Fruit fly (Drosophila melanogaster) ovary, adult (tissue): ENCODE measurements around the gene obst-B.

Experiments
- CG17801 ChIP-seq: fragments of 200-800 bp; optimal IDR thresholded peaks from 2 replicates; lab custom pipeline; 2019; ENCODE audit warnings: missing biosample characterization, mild to moderate bottlenecking, missing genetic modification characterization, moderate library complexity; ENCODE audit not compliant: partially characterized antibody

Gene obst-B

DNA sequence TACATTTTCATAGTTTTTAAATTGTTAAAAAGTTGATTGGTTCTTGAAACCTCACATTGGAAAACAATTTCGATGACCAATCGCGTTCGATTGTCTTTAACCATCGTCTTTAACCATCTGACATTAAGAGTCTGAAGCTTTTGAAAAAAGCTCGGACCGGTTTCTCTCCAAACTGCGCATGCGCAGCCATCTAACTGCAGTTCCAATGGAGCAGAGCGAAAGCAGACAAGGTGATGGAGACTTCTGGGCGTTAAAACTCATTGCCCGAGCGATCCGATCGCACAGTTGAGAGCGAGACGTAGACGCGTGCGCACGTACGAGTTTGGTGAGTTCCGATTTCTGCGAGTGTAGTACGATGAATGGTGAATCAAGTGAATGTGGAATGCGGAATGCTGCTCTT lies at the start of gene obst-B:
Gene obst-B (plus strand): TSS at position 276 of the 400 bp plus-strand sequence.
- TF ChIP-seq CG17801 (GFP tag; lab: Kevin White, UChicago) = no peak

DNA sequence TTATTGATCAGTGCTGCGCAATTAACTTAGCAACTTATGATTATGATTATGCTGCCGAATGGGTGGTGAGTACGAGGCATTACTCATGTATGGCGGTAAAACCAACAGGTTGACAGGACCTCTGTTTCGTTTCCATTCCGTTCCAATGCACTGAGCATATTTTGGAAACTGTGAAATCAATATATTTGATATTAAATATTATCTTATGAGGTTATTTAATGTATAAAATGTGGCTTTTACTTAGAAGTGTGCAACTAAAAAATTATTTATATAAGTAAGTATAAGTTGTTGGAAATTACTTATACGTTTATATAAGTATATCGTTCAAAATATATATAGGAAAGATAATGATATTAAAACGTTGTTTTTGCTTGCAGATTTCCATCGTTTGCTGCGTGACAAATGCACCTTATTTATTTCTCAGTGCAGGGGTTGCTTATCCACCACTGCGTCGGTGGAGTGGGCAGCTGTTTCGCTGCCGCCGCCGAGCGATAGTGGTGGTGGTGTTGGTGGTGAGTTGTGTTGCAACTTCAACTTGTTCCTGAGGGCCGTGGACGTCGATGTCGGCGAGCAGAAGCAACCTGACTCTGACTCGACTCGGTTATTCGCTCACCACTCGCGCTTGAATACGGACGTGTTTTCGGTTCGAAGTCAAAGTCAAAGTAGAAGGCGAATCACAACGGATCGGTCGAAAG lies 48.3 kb upstream of the obst-B start, which contains the start of gene bib:
Gene bib (plus strand): TSS at position 568 of the 695 bp plus-strand sequence.
- no peak for TF ChIP-seq CG17801 (GFP tag; lab: Kevin White, UChicago)

DNA sequence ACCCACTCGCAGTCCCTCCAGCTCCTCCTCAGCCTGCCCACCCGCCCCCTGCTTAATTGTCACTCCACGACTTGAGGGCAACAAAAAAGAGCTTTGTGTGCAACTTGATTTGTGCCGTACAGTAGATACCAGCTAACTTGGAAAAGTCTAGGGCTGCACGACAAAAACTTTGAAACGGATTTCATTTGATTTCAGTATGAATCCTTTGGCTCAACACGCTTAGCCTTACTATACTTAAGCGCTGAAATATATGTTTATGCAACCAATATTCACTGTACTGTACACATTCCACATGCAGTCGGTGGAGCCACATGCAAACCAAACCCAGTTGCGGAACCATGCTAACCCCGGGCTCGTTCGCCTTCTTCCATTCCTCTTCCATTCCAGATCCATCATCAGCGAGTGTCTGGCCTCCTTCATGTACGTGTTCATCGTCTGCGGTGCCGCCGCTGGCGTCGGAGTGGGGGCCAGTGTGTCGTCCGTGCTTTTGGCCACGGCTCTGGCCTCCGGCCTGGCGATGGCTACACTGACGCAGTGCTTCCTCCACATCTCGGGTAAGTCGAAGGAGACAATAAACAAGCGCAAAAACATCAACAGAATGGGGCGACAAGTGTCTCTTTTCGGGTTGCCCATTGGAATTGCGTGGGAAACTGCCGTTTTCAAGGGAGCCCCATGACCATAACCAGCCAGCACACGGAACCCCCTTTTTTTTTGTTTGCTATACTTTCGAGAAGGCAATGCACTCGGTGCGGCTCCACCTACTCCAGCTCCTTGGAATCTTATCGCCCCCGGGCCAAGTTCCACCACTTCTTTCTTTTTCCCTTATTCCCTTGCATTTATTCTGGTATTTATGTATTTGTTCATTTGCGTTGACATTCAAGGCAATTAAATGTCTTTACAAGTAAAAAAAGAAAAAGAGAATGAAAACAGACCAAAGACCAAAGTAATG lies 45.8 kb upstream of the obst-B start:
- peak; percentile 80 for TF ChIP-seq CG17801 (GFP tag; lab: Kevin White, UChicago)

DNA sequence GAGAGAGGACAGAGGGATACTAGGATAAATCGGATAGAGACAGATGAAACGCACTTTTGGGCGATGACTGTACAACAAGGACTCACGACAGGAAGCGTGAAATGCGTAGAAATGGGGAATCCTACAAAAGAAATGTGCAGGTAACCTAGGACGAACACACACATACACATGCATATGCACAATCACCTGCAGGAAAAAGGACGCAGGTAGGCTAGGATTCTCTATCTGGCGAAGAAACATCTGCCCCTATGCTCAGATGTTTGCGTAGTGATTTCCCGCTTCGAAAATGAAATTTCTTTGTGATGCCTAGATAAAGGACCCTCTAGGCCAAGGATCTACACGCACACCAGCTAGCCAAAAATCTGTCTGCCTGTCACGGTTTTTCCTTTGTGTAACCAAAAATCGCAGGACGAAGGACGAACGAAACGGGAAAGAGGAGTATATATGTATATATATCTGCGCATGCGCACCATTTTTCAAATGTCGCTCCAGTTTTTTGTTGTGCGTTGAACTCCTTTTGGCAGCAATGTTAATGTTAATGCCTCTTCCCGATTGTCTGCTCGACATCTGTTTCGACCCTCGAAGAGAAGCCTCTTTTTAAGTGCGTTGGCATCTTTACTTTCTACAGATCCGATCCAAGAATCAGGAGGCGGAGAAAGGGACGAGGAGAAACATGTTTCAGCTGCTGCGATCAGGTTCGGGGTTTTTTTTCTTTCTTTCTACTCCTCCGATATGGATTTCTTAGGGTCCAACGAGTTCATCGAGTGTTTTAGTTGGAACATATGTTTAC lies 44.1 kb upstream of the obst-B start:
- no peak for TF ChIP-seq CG17801 (GFP tag; lab: Kevin White, UChicago)

dm6 chr2L:9989275-9989674 lies 43.2 kb upstream of the obst-B start:
- no peak for TF ChIP-seq CG17801 (GFP tag; lab: Kevin White, UChicago)

dm6 chr2L:9989846-9990506 lies 42.5 kb upstream of the obst-B start:
- TF ChIP-seq CG17801 (GFP tag; lab: Kevin White, UChicago) = no peak

DNA sequence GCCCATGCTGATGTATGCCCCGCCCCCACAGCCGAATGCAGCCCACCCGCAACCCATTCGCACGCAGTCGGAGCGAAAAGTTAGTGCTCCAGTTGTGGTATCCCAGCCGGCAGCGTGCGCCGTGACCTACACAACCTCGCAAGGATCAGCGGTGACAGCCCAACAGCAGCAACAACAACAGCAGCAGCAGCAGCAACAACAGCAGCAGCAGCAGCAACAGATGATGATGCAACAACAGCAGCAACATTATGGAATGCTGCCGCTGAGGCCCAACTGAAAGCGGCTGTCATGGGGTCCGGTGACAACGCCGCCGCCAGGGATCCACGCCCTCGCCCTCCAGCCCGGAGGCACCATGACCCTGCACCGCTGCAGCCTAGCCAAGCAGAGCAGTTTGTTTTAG lies 38.1 kb upstream of the obst-B start:
- no peak for TF ChIP-seq CG17801 (GFP tag; lab: Kevin White, UChicago)

- TF ChIP-seq CG17801 (GFP tag; lab: Kevin White, UChicago) = no peak
Observed at dm6 chr2L:9996553-9996952, 35.9 kb upstream of the obst-B start.

DNA sequence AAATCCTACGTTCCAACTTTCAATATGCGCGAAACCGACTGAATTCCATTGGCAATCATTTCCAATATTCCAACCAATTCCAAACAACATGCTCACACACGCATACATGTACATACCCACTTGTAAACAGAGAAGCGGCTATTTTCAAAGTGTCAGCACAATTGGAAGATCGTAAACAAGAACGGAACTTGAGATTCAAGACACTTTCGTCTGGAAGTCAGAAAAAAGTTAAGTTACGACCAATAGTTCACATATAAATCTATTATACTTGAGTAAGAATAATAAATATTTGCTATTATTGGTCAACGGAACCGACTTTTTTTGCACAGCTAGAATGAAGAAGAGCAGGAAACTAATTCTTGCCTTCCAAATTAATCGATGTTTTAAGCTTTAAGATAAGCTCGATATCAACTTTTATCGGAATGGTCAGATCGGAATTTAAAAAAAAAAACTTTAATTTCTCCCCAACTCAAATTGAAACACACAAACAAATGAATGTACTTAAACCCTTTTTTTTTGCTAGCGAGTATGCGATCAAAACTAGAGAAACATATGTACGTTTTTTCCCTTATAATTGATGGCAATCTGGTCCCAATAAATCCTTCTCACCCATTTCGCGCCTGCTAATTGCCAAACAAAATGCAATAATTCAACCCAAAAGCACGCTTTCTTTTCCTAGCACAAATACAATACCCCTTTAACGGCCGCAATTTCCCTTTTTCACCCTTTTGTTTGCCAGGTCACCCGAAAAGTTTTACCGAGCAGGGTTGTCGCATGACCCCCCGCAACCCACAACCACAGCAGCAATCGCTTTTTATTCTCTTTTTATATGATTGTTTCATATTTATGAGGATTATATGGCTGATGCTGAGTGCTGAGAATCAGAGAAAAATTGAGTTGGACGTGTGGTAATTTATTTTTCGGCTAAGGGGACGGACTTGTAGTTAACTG lies 29.8 kb upstream of the obst-B start, which contains the start of the genes CG31875 and SoYb:
Gene CG31875 (minus strand): TSS at position 329 of the 951 bp plus-strand sequence.
Gene SoYb (minus strand): TSS at position 329 of the 951 bp plus-strand sequence.
- TF ChIP-seq CG17801 (GFP tag; lab: Kevin White, UChicago) = peak; percentile 50

DNA sequence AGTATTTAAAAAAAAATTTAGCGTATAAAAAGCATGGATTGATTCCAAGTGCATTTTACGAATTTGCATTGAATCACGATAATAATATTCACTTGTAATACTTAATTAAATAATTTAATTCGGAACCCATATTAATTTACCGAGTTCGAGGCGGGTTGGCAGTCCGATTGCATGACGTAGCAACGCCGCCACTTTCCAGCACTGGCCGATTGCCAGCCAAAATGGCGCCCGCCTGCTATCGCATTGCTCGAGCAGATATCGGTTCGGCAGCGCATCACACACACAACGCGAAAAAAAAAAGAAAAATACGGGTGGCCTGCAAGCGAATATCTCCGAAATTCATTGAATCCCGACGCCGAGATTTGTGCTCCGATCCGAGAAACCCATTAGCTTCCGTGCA lies 28.9 kb upstream of the obst-B start, which contains the start of gene Ndf:
Gene Ndf (plus strand): TSS at position 240 of the 400 bp plus-strand sequence.
- peak; percentile 63 for TF ChIP-seq CG17801 (GFP tag; lab: Kevin White, UChicago)

DNA sequence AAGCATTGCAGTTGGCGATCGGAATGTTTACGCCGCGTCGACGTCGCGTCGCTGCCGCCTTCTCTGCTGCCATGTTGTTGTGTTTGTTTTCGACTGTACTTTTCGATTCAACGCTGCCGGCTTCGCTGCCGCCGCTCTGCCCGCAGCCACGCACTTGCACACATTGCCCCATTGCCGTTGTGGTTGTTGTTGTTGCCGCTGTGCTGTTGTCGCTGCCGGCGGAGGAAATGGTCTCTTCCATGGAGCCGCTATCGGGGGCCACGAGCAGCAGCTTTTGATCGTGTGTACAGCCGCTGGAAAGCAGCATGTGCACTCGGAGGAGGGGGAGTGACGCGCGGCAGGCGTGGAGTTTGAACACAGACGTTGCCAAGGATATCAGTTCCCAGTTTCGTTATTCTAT lies 27.9 kb upstream of the obst-B start:
- no peak for TF ChIP-seq CG17801 (GFP tag; lab: Kevin White, UChicago)

dm6 chr2L:10009293-10009695 lies 23.2 kb upstream of the obst-B start, which contains the start of gene Trp1:
TSS of gene Trp1 (plus strand) at chr2L:10009381.
- TF ChIP-seq CG17801 (GFP tag; lab: Kevin White, UChicago) = peak; percentile 47
